Fruit fly (Drosophila melanogaster): Measurements from ENCODE around the gene CG17600.

The CG17600 gene

dm6 chrX:22514948-22515347, at the start of gene CG17600:
Gene CG17600, plus strand, starts transcription at chrX:22515197.
- no peak for TF ChIP-seq pan (optimal IDR thresholded peaks at IDR 0.05)
- no peak for TF ChIP-seq Sp1 (GFP tag; optimal IDR thresholded peaks at IDR 0.05)
- TF ChIP-seq brk (GFP tag; optimal IDR thresholded peaks at IDR 0.05), result no peak
- TF ChIP-seq Hr78 (GFP tag; optimal IDR thresholded peaks at IDR 0.05), result no peak
- no peak for TF ChIP-seq GATAd (GFP tag; optimal IDR thresholded peaks at IDR 0.05)
- TF ChIP-seq CrebA (GFP tag; optimal IDR thresholded peaks at IDR 0.05; ENCODE audit: borderline replicate concordance), result no peak
- no peak for TF ChIP-seq woc (GFP tag; optimal IDR thresholded peaks at IDR 0.05)
- TF ChIP-seq Hr83 (GFP tag; optimal IDR thresholded peaks at IDR 0.05; ENCODE audit: poor library complexity, severe bottlenecking), result no peak
- no peak for TF ChIP-seq Dfd (GFP tag; optimal IDR thresholded peaks at IDR 0.05)
- TF ChIP-seq jim (GFP tag; optimal IDR thresholded peaks at IDR 0.05), result no peak
- no peak for TF ChIP-seq usp (GFP tag; optimal IDR thresholded peaks at IDR 0.05)

dm6 chrX:22471819-22472218, 43.2 kb upstream of the CG17600 start, which contains the start of gene CG14613:
Gene CG14613, minus strand, starts transcription at chrX:22472021.
- no peak for TF ChIP-seq Myc (optimal IDR thresholded peaks at IDR 0.05)
- no peak for TF ChIP-seq jim (GFP tag; optimal IDR thresholded peaks at IDR 0.05)
- TF ChIP-seq ey (GFP tag; optimal IDR thresholded peaks at IDR 0.05), result no peak
- no peak for TF ChIP-seq HLH106 (tag; optimal IDR thresholded peaks at IDR 0.05)
- no peak for TF ChIP-seq br (GFP tag; optimal IDR thresholded peaks at IDR 0.05)
- no peak for TF ChIP-seq OdsH (GFP tag; optimal IDR thresholded peaks at IDR 0.05)
- no peak for TF ChIP-seq sv (GFP tag; optimal IDR thresholded peaks at IDR 0.05)
- TF ChIP-seq Rel (GFP tag; optimal IDR thresholded peaks at IDR 0.05), result no peak
- no peak for TF ChIP-seq Rel (tag; optimal IDR thresholded peaks at IDR 0.05)
- TF ChIP-seq CrebA (GFP tag; optimal IDR thresholded peaks at IDR 0.05; ENCODE audit: borderline replicate concordance), result no peak
- no peak for TF ChIP-seq lola (GFP tag; optimal IDR thresholded peaks at IDR 0.05)
- no peak for TF ChIP-seq pan (optimal IDR thresholded peaks at IDR 0.05)
- TF ChIP-seq Dif (GFP tag; optimal IDR thresholded peaks at IDR 0.05; ENCODE audit: partially characterized antibody), result no peak
- no peak for TF ChIP-seq CG32264 (GFP tag; optimal IDR thresholded peaks at IDR 0.05)
- no peak for TF ChIP-seq Hr83 (GFP tag; optimal IDR thresholded peaks at IDR 0.05; ENCODE audit: poor library complexity, severe bottlenecking)

- TF ChIP-seq HLH106 (tag; optimal IDR thresholded peaks at IDR 0.05) (no peak), N (GFP tag; optimal IDR thresholded peaks at IDR 0.05) (no peak), Rel (GFP tag; optimal IDR thresholded peaks at IDR 0.05) (no peak), Rel (tag; optimal IDR thresholded peaks at IDR 0.05) (peak; percentile 98)
These were observed 41.5 kb upstream of the CG17600 start, which contains the start of gene CG14618 for dm6 chrX:22473520-22473919. Gene CG14618, plus strand, starts transcription at chrX:22473698.

- no peak for TF ChIP-seq Abd-B (GFP tag; optimal IDR thresholded peaks at IDR 0.05)
- TF ChIP-seq dmrt93B (GFP tag; optimal IDR thresholded peaks at IDR 0.05), result no peak
- no peak for TF ChIP-seq N (GFP tag; optimal IDR thresholded peaks at IDR 0.05)
- no peak for TF ChIP-seq Jra (GFP tag; optimal IDR thresholded peaks at IDR 0.05)
- TF ChIP-seq dsf (GFP tag; optimal IDR thresholded peaks at IDR 0.05; ENCODE audit: borderline replicate concordance), result no peak
These were observed 40.1 kb upstream of the CG17600 start for dm6 chrX:22474881-22475280.

- TF ChIP-seq Rel (GFP tag; optimal IDR thresholded peaks at IDR 0.05) (no peak), Rel (tag; optimal IDR thresholded peaks at IDR 0.05) (peak; percentile 32), brk (GFP tag; optimal IDR thresholded peaks at IDR 0.05) (no peak)
These were observed 37.1 kb upstream of the CG17600 start for dm6 chrX:22477689-22478590.

dm6 chrX:22479207-22479820, 35.7 kb upstream of the CG17600 start:
- TF ChIP-seq HLH106 (tag; optimal IDR thresholded peaks at IDR 0.05) (peak; percentile 52), woc (GFP tag; optimal IDR thresholded peaks at IDR 0.05) (peak; percentile 57), N (GFP tag; optimal IDR thresholded peaks at IDR 0.05) (no peak), fru (GFP tag; optimal IDR thresholded peaks at IDR 0.05) (peak; percentile 72), Jra (GFP tag; optimal IDR thresholded peaks at IDR 0.05) (no peak), rgr (GFP tag; optimal IDR thresholded peaks at IDR 0.05) (peak; percentile 8), Dif (GFP tag; optimal IDR thresholded peaks at IDR 0.05; ENCODE audit: partially characterized antibody) (no peak), dsf (GFP tag; optimal IDR thresholded peaks at IDR 0.05; ENCODE audit: borderline replicate concordance) (no peak), dmrt93B (GFP tag; optimal IDR thresholded peaks at IDR 0.05) (peak; percentile 46), Sp1 (GFP tag; optimal IDR thresholded peaks at IDR 0.05) (peak; percentile 62), Myc (optimal IDR thresholded peaks at IDR 0.05) (no peak), sage (GFP tag; optimal IDR thresholded peaks at IDR 0.05) (no peak), usp (GFP tag; optimal IDR thresholded peaks at IDR 0.05) (no peak), CrebA (GFP tag; optimal IDR thresholded peaks at IDR 0.05; ENCODE audit: borderline replicate concordance) (no peak), OdsH (GFP tag; optimal IDR thresholded peaks at IDR 0.05) (peak; percentile 49), lola (GFP tag; optimal IDR thresholded peaks at IDR 0.05) (no peak), brk (GFP tag; optimal IDR thresholded peaks at IDR 0.05) (no peak), Abd-B (GFP tag; optimal IDR thresholded peaks at IDR 0.05) (no peak), foxo (GFP tag; optimal IDR thresholded peaks at IDR 0.05) (peak in 1 of 2 experiments; percentile 56), Rel (GFP tag; optimal IDR thresholded peaks at IDR 0.05) (no peak), Rel (tag; optimal IDR thresholded peaks at IDR 0.05) (no peak), ey (GFP tag; optimal IDR thresholded peaks at IDR 0.05) (peak; percentile 49), pan (optimal IDR thresholded peaks at IDR 0.05) (no peak), Hnf4 (GFP tag; optimal IDR thresholded peaks at IDR 0.05) (no peak), jim (GFP tag; optimal IDR thresholded peaks at IDR 0.05) (no peak), tai (GFP tag; optimal IDR thresholded peaks at IDR 0.05) (no peak), br (GFP tag; optimal IDR thresholded peaks at IDR 0.05) (peak; percentile 59), Dfd (GFP tag; optimal IDR thresholded peaks at IDR 0.05) (no peak)
